Fruit fly (Drosophila melanogaster): ENCODE measurements around the gene Cyp6d5.

DNA sequence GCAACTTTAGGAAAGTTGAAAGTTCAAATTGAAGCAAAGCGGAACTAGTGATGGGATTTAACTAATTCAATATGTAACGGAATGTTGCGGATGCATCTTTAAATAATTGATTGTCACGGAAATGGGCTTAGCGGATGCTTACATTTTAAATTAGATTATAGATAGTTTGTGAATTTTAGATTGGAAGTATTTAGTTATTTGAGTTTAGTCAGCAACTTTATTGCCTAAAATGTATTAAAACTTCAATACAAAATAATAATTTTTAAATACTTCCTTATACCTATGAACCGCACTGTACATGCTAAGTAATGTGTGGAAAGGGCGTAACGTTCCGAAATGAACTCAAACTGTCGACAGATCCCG lies 22.2 kb upstream of the Cyp6d5 start:
- TF ChIP-seq usp (GFP tag; optimal IDR thresholded peaks at IDR 0.05), result no peak
- TF ChIP-seq psq (optimal IDR thresholded peaks at IDR 0.05), result no peak
- no peak for TF ChIP-seq CG8478 (optimal IDR thresholded peaks at IDR 0.05)
- TF ChIP-seq EcR (GFP tag; optimal IDR thresholded peaks at IDR 0.05), result no peak
- no peak for TF ChIP-seq pan (optimal IDR thresholded peaks at IDR 0.05)
